Worm (Caenorhabditis elegans): Measurements from ENCODE around the gene T04F8.8.

- TF ChIP-seq him-1 (tag; optimal IDR thresholded peaks at IDR 0.05), result no peak
- TF ChIP-seq W03F9.2 (tag; optimal IDR thresholded peaks at IDR 0.05), result no peak
Measured at ce11 chrX:11633278-11633677, 14.0 kb upstream of the T04F8.8 start.
